Worm (Caenorhabditis elegans): Measurements from ENCODE around the gene hog-1.

hog-1 gene

DNA sequence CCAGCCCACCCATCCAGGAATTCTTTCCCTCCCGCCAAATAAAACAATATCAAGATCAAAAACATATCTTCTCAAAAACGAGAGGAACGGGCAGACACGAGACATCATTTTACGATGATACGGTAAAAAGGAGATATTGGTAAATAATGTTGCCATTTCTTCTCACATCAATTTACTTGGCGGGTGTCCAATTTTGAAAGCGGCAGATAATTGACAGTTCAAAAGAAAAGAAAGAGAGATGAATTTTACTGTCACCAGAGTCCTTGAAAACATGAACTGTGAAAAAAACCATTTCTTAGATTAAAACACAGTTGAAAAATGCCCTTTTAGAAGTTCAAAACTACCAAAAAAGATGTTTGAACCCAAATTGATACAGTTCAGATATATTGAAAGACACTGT lies 43.4 kb downstream of the hog-1 start:
- TF ChIP-seq nhr-6 (tag; optimal IDR thresholded peaks at IDR 0.05): no peak
- no peak for TF ChIP-seq alr-1 (tag; optimal IDR thresholded peaks at IDR 0.05)
- TF ChIP-seq fos-1 (tag; optimal IDR thresholded peaks at IDR 0.05): peak; percentile 29
- no peak for TF ChIP-seq unc-55 (GFP tag; optimal IDR thresholded peaks at IDR 0.05)
- TF ChIP-seq nhr-77 (tag; optimal IDR thresholded peaks at IDR 0.05): no peak
- TF ChIP-seq lin-11 (tag; optimal IDR thresholded peaks at IDR 0.05): no peak
- peak; percentile 38 for TF ChIP-seq crh-2 (tag; optimal IDR thresholded peaks at IDR 0.05)
- no peak for TF ChIP-seq C34F6.9 (tag; optimal IDR thresholded peaks at IDR 0.05)
- peak; percentile 8 for TF ChIP-seq nhr-21 (tag; optimal IDR thresholded peaks at IDR 0.05)
- no peak for TF ChIP-seq unc-62 (GFP tag; optimal IDR thresholded peaks at IDR 0.05)
- TF ChIP-seq sma-3 (GFP tag; optimal IDR thresholded peaks at IDR 0.05): peak; percentile 44
- no peak for TF ChIP-seq Y55F3AM.14 (GFP tag; optimal IDR thresholded peaks at IDR 0.05)
- TF ChIP-seq blmp-1 (tag; optimal IDR thresholded peaks at IDR 0.05; ENCODE audit: insufficient read depth): peak; percentile 54
- peak; percentile 48 for TF ChIP-seq ceh-16 (tag; optimal IDR thresholded peaks at IDR 0.05)
- no peak for TF ChIP-seq ZK546.5 (tag; optimal IDR thresholded peaks at IDR 0.05)
- TF ChIP-seq nhr-23 (tag; optimal IDR thresholded peaks at IDR 0.05): no peak
- TF ChIP-seq mbf-1 (tag; optimal IDR thresholded peaks at IDR 0.05): no peak
- TF ChIP-seq mab-5 (tag; optimal IDR thresholded peaks at IDR 0.05): no peak
- peak; percentile 44 for TF ChIP-seq sma-9 (GFP tag; optimal IDR thresholded peaks at IDR 0.05)
- no peak for TF ChIP-seq sma-9 (tag; optimal IDR thresholded peaks at IDR 0.05)
- no peak for TF ChIP-seq nhr-12 (tag; optimal IDR thresholded peaks at IDR 0.05)
- TF ChIP-seq lsy-2 (tag; optimal IDR thresholded peaks at IDR 0.05): peak in 1 of 2 experiments; percentile 14
- TF ChIP-seq mdl-1 (tag; optimal IDR thresholded peaks at IDR 0.05): no peak
- TF ChIP-seq nhr-237 (tag; optimal IDR thresholded peaks at IDR 0.05): no peak
- TF ChIP-seq egl-27 (tag; optimal IDR thresholded peaks at IDR 0.05): peak; percentile 46
- peak; percentile 86 for TF ChIP-seq nhr-25 (tag; optimal IDR thresholded peaks at IDR 0.05)
- TF ChIP-seq lin-13 (GFP tag; optimal IDR thresholded peaks at IDR 0.05): peak; percentile 6
- no peak for TF ChIP-seq nhr-10 (tag; optimal IDR thresholded peaks at IDR 0.05)

DNA sequence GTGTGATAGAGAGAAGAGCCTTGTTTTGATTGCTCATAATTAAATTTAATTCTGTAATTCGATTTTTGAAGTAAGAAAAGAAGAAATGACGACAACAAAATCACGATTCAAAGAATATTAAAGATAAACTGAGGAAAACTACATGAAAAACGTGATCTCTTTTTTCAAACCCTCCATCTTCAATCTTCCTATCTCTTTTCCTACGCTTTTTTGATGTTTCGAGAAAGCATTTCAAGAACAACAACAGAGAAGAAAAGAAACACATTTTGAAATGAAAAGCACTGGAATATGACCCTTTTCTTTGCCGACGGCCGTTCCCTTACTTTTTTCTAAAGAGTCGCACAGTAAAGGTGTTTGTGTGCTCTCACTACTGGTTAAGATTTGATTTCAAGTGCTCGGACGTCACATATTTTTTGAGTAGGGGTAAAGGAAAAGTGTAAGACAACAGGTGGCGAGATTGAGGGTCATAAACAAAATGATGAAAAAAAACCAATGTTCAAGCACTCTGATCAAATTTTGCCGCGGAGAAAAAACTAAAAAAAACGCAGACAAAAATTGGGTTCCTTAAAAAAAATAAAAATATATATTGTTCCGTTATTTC lies 48.1 kb downstream of the hog-1 start, which contains the start of gene F13D11.3:
Gene F13D11.3 (minus strand): TSS at position 51 of the 601 bp plus-strand sequence.
- TF ChIP-seq zag-1 (tag; optimal IDR thresholded peaks at IDR 0.05) (no peak), unc-62 (GFP tag; optimal IDR thresholded peaks at IDR 0.05) (no peak), nhr-21 (tag; optimal IDR thresholded peaks at IDR 0.05) (no peak), ztf-11 (tag; optimal IDR thresholded peaks at IDR 0.05) (no peak), F13H6.1 (tag; optimal IDR thresholded peaks at IDR 0.05) (peak; percentile 52), mab-5 (tag; optimal IDR thresholded peaks at IDR 0.05) (peak; percentile 4), ceh-82 (tag; optimal IDR thresholded peaks at IDR 0.05) (no peak)

DNA sequence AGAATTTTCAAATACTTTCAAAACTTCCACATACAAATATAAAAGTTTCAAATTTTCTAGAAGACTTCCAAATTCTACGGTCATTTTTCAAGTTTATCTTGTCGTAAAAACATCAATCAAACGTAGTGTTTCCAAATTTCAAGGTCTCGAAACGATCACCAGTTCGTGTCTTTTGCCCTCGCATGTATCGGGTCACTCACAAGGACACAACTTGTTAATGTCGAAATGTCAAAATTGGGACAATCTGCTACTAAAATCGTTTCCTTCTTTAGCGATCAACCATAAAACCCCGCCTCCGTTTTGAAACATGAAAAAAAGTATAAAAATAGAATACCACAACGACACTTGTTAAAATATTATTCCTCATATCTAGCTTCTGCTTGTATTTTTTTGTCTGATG lies 50.6 kb downstream of the hog-1 start:
- TF ChIP-seq nhr-25 (tag; optimal IDR thresholded peaks at IDR 0.05) (peak; percentile 90), mab-5 (tag; optimal IDR thresholded peaks at IDR 0.05) (no peak), alr-1 (tag; optimal IDR thresholded peaks at IDR 0.05) (no peak), fos-1 (tag; optimal IDR thresholded peaks at IDR 0.05) (no peak), elt-1 (tag; optimal IDR thresholded peaks at IDR 0.05) (no peak), nhr-12 (tag; optimal IDR thresholded peaks at IDR 0.05) (no peak), R02D3.7 (tag; optimal IDR thresholded peaks at IDR 0.05) (no peak), mdl-1 (tag; optimal IDR thresholded peaks at IDR 0.05) (no peak), lin-11 (tag; optimal IDR thresholded peaks at IDR 0.05) (no peak), sem-4 (tag; optimal IDR thresholded peaks at IDR 0.05) (peak; percentile 5), C34F6.9 (tag; optimal IDR thresholded peaks at IDR 0.05) (peak; percentile 11), ceh-16 (tag; optimal IDR thresholded peaks at IDR 0.05) (peak; percentile 32), nhr-6 (tag; optimal IDR thresholded peaks at IDR 0.05) (peak; percentile 25), F13H6.1 (tag; optimal IDR thresholded peaks at IDR 0.05) (peak; percentile 19), lin-39 (tag; optimal IDR thresholded peaks at IDR 0.05) (no peak)

DNA sequence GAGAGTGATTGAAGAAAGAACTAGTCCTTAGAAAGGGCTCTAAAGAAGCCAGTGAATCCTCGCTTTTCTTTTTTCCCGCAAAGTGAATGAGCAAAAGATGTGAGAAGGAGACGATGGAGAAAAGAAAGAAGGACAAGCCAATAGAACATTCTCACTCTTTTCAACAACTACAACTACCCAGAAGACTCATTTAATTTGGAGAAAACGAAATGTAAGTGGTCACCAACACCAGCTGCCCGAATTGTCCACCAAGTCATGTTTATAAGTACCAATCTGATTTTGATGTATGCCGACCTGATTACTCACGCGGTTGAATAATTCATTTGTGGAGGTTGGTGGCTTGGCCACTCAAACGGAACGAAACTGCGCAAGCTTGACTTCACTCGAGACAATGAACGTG lies 51.5 kb downstream of the hog-1 start:
- no peak for TF ChIP-seq ceh-16 (tag; optimal IDR thresholded peaks at IDR 0.05)
- no peak for TF ChIP-seq F13H6.1 (tag; optimal IDR thresholded peaks at IDR 0.05)
- TF ChIP-seq peb-1 (tag; optimal IDR thresholded peaks at IDR 0.05): no peak
- TF ChIP-seq ZK546.5 (tag; optimal IDR thresholded peaks at IDR 0.05): no peak
- no peak for TF ChIP-seq mbf-1 (tag; optimal IDR thresholded peaks at IDR 0.05)
- TF ChIP-seq sma-3 (GFP tag; optimal IDR thresholded peaks at IDR 0.05): no peak
- no peak for TF ChIP-seq sem-4 (tag; optimal IDR thresholded peaks at IDR 0.05)
- TF ChIP-seq alr-1 (tag; optimal IDR thresholded peaks at IDR 0.05): no peak
- TF ChIP-seq ama-1 (optimal IDR thresholded peaks at IDR 0.05): no peak
- TF ChIP-seq mdl-1 (tag; optimal IDR thresholded peaks at IDR 0.05): no peak
- no peak for TF ChIP-seq nhr-6 (tag; optimal IDR thresholded peaks at IDR 0.05)
